Worm (Caenorhabditis elegans): Measurements from ENCODE around the gene tofu-6.

Gene tofu-6

DNA sequence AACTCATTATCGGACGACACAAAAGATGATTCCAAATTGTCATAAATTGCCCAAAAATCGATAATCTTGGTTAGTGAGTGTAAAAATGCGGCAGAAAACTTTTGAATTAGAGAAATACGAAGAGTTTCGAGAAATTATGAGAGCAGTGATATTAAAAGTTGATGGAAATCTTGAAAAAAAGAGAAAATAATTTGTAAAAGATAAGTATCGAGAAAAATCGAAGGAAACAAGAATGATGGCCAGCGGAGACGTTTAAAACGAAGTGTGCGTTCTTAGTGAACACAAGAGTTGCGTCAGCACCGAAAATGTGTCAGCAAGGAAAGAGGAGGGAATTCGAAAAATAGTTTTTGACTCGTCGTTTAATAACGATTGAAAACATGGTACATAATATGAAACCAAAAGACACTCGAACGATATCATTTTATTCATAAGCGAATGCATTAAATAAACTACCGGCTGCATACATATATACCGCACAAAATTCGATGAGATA, 31.2 kb upstream of the tofu-6 start, which contains the start of gene ndx-6:
TSS of gene ndx-6 (minus strand) at position 51 of the 493 bp plus-strand sequence.
- no peak for TF ChIP-seq aha-1 (tag; optimal IDR thresholded peaks at IDR 0.05)
- peak; percentile 90 to 92 for TF ChIP-seq lsy-2 (tag; optimal IDR thresholded peaks at IDR 0.05)
- TF ChIP-seq sup-37 (GFP tag; optimal IDR thresholded peaks at IDR 0.05) = no peak
- TF ChIP-seq fos-1 (tag; optimal IDR thresholded peaks at IDR 0.05) = peak; percentile 76
- TF ChIP-seq sox-4 (tag; optimal IDR thresholded peaks at IDR 0.05) = peak; percentile 32
- TF ChIP-seq C16A3.4 (tag; optimal IDR thresholded peaks at IDR 0.05) = peak; percentile 90
- TF ChIP-seq nhr-20 (tag; optimal IDR thresholded peaks at IDR 0.05) = peak; percentile 91
- peak; percentile 75 for TF ChIP-seq ama-1 (optimal IDR thresholded peaks at IDR 0.05)
- no peak for TF ChIP-seq ets-5 (GFP tag; IDR thresholded peaks at IDR 0.05)
- TF ChIP-seq fkh-4 (tag; optimal IDR thresholded peaks at IDR 0.05; ENCODE audit: borderline replicate concordance) = no peak
- peak; percentile 47 for TF ChIP-seq irx-1 (tag; optimal IDR thresholded peaks at IDR 0.05)
- TF ChIP-seq nhr-47 (tag; optimal IDR thresholded peaks at IDR 0.05) = peak; percentile 90
- TF ChIP-seq aly-2 (tag; optimal IDR thresholded peaks at IDR 0.05) = peak; percentile 82
- TF ChIP-seq xbp-1 (tag; optimal IDR thresholded peaks at IDR 0.05) = peak; percentile 88
- peak; percentile 82 for TF ChIP-seq skn-1 (tag; optimal IDR thresholded peaks at IDR 0.05)
- peak in 1 of 2 experiments; percentile 65 for TF ChIP-seq mdl-1 (tag; optimal IDR thresholded peaks at IDR 0.05)
- TF ChIP-seq lin-14 (GFP tag; optimal IDR thresholded peaks at IDR 0.05) = peak; percentile 88
- TF ChIP-seq unc-62 (GFP tag; optimal IDR thresholded peaks at IDR 0.05) = no peak
- TF ChIP-seq tbx-2 (tag; optimal IDR thresholded peaks at IDR 0.05) = peak; percentile 83
- TF ChIP-seq snpc-4 (tag; optimal IDR thresholded peaks at IDR 0.05) = peak; percentile 78
- TF ChIP-seq ceh-63 (GFP tag; optimal IDR thresholded peaks at IDR 0.05) = no peak
- peak; percentile 76 for TF ChIP-seq ztf-4 (tag; optimal IDR thresholded peaks at IDR 0.05)
- no peak for TF ChIP-seq ces-1 (GFP tag; optimal IDR thresholded peaks at IDR 0.05)
- no peak for TF ChIP-seq pqm-1 (tag; optimal IDR thresholded peaks at IDR 0.05)
- TF ChIP-seq lin-13 (GFP tag; optimal IDR thresholded peaks at IDR 0.05) = peak; percentile 77
- TF ChIP-seq nhr-237 (tag; optimal IDR thresholded peaks at IDR 0.05) = no peak
- no peak for TF ChIP-seq mef-2 (tag; optimal IDR thresholded peaks at IDR 0.05)
- peak; percentile 80 for TF ChIP-seq jun-1 (tag; optimal IDR thresholded peaks at IDR 0.05)
- TF ChIP-seq ceh-90 (tag; optimal IDR thresholded peaks at IDR 0.05) = peak; percentile 26
- peak; percentile 36 for TF ChIP-seq zip-4 (GFP tag; optimal IDR thresholded peaks at IDR 0.05)
- TF ChIP-seq snu-23 (GFP tag; optimal IDR thresholded peaks at IDR 0.05) = peak; percentile 93
- TF ChIP-seq unc-98 (GFP tag; IDR thresholded peaks at IDR 0.05) = no peak
- TF ChIP-seq alr-1 (tag; optimal IDR thresholded peaks at IDR 0.05; ENCODE audit: borderline replicate concordance) = no peak
- TF ChIP-seq unc-30 (tag; optimal IDR thresholded peaks at IDR 0.05) = no peak
- no peak for TF ChIP-seq egl-27 (tag; optimal IDR thresholded peaks at IDR 0.05)
- TF ChIP-seq ceh-8 (GFP tag; optimal IDR thresholded peaks at IDR 0.05) = no peak
- TF ChIP-seq fkh-10 (GFP tag; optimal IDR thresholded peaks at IDR 0.05) = peak; percentile 46
- peak; percentile 90 for TF ChIP-seq nhr-71 (tag; optimal IDR thresholded peaks at IDR 0.05)
- TF ChIP-seq swsn-7 (tag; optimal IDR thresholded peaks at IDR 0.05) = peak; percentile 87
- no peak for TF ChIP-seq hlh-4 (tag; optimal IDR thresholded peaks at IDR 0.05)
- TF ChIP-seq lin-35 (GFP tag; optimal IDR thresholded peaks at IDR 0.05) = peak; percentile 99 to 100
- peak; percentile 65 for TF ChIP-seq lin-39 (tag; optimal IDR thresholded peaks at IDR 0.05)
- peak; percentile 88 for TF ChIP-seq nhr-90 (tag; optimal IDR thresholded peaks at IDR 0.05; ENCODE audit: poor library complexity)
- TF ChIP-seq ztf-11 (tag; optimal IDR thresholded peaks at IDR 0.05) = peak in 1 of 2 experiments; percentile 27
- TF ChIP-seq grh-1 (GFP tag; IDR thresholded peaks at IDR 0.05) = peak; percentile 60
- peak; percentile 81 to 88 (median 84) for TF ChIP-seq ceh-82 (tag; optimal IDR thresholded peaks at IDR 0.05)
- peak; percentile 86 for TF ChIP-seq elt-2 (tag; optimal IDR thresholded peaks at IDR 0.05)
- TF ChIP-seq nhr-19 (GFP tag; conservative IDR thresholded peaks at IDR 0.05) = peak; percentile 87
- TF ChIP-seq isw-1 (GFP tag; IDR thresholded peaks at IDR 0.05) = peak; percentile 74
- peak; percentile 52 for TF ChIP-seq nhr-77 (tag; optimal IDR thresholded peaks at IDR 0.05)
- peak; percentile 62 for TF ChIP-seq lir-3 (tag; optimal IDR thresholded peaks at IDR 0.05; ENCODE audit: poor library complexity)
- TF ChIP-seq nhr-76 (tag; optimal IDR thresholded peaks at IDR 0.05) = no peak
- no peak for TF ChIP-seq hpl-2 (GFP tag; optimal IDR thresholded peaks at IDR 0.05)

All from whole organism, L1 larva.